Fruit fly (Drosophila melanogaster) whole organism, embryonic: ENCODE data around the gene glob3.

Experiments used
- Atf-2 ChIP-seq: fragments of 200-800 bp; sonication (Bioruptor generic); optimal IDR thresholded peaks from 2 replicates; lab custom pipeline; 2016; ENCODE audit warnings: missing biosample characterization, missing genetic modification characterization
- CG11560 ChIP-seq: fragments of 200-800 bp; sonication (Bioruptor generic); IDR thresholded peaks from 3 replicates; pipeline ENCODE4 v1.3.6; 2022; ENCODE audit warnings: missing biosample characterization, missing genetic modification characterization
- CG12942 ChIP-seq: fragments of 200-800 bp; sonication (Bioruptor generic); optimal IDR thresholded peaks from 3 replicates; lab custom pipeline; 2016; ENCODE audit warnings: missing biosample characterization, missing genetic modification characterization
- CG1832 ChIP-seq: fragments of 200-800 bp; sonication (Bioruptor generic); optimal IDR thresholded peaks from 2 replicates; lab custom pipeline; 2017; ENCODE audit warnings: missing biosample characterization, mild to moderate bottlenecking, missing genetic modification characterization, inconsistent platforms
- CG30020 ChIP-seq: fragments of 200-800 bp; optimal IDR thresholded peaks from 2 replicates; lab custom pipeline; 2019; ENCODE audit warnings: missing biosample characterization, mild to moderate bottlenecking, missing genetic modification characterization, moderate library complexity
- CG3163 ChIP-seq: fragments of 200-800 bp; sonication (Bioruptor generic); optimal IDR thresholded peaks from 3 replicates; lab custom pipeline; 2016; ENCODE audit warnings: missing biosample characterization, missing genetic modification characterization
- CG34422 ChIP-seq: fragments of 200-800 bp; sonication (Bioruptor generic); IDR thresholded peaks from 3 replicates; pipeline ENCODE4 v1.3.6; 2022; ENCODE audit warnings: missing biosample characterization, missing genetic modification characterization
- CG4707 ChIP-seq: fragments of 200-800 bp; sonication (Bioruptor generic); optimal IDR thresholded peaks from 2 replicates; lab custom pipeline; 2018; ENCODE audit warnings: missing biosample characterization, mild to moderate bottlenecking, missing genetic modification characterization, moderate library complexity
- CG6765 ChIP-seq: fragments of 200-800 bp; sonication (Bioruptor generic); optimal IDR thresholded peaks from 3 replicates; lab custom pipeline; 2017; ENCODE audit warnings: missing biosample characterization, mild to moderate bottlenecking, missing genetic modification characterization
- CG6854 ChIP-seq: fragments of 200-800 bp; sonication (Bioruptor generic); optimal IDR thresholded peaks from 3 replicates; lab custom pipeline; 2017; ENCODE audit warnings: missing biosample characterization, mild to moderate bottlenecking, missing genetic modification characterization
- CG9727 ChIP-seq: fragments of 200-800 bp; sonication (Bioruptor generic); optimal IDR thresholded peaks from 3 replicates; lab custom pipeline; 2017; ENCODE audit warnings: missing biosample characterization, mild to moderate bottlenecking, missing genetic modification characterization
- Chrac-16 ChIP-seq: fragments of 200-800 bp; sonication (Bioruptor generic); optimal IDR thresholded peaks from 3 replicates; lab custom pipeline; 2016; ENCODE audit warnings: missing biosample characterization, missing genetic modification characterization
- CrebB ChIP-seq: fragments of 200-800 bp; sonication (Bioruptor generic); optimal IDR thresholded peaks from 3 replicates; lab custom pipeline; 2018; ENCODE audit warnings: missing biosample characterization, mild to moderate bottlenecking, missing genetic modification characterization
- E2f2 ChIP-seq: fragments of 200-800 bp; sonication (Bioruptor generic); IDR thresholded peaks from 2 replicates; pipeline ENCODE4 v1.3.6; 2022; ENCODE audit warnings: missing biosample characterization, missing genetic modification characterization
- Ets65A ChIP-seq: fragments of 200-800 bp; sonication (Bioruptor generic); peaks from one replicate; lab custom pipeline; 2016; ENCODE audit warnings: missing biosample characterization, missing genetic modification characterization
- HLH54F ChIP-seq: fragments of 200-800 bp; sonication (Bioruptor generic); optimal IDR thresholded peaks from 3 replicates; lab custom pipeline; 2016; ENCODE audit warnings: missing biosample characterization, missing genetic modification characterization
- Hr3 ChIP-seq: fragments of 200-800 bp; sonication (Bioruptor generic); optimal IDR thresholded peaks from 3 replicates; lab custom pipeline; 2016; ENCODE audit warnings: missing biosample characterization, missing genetic modification characterization
- Mes4 ChIP-seq: fragments of 200-800 bp; sonication (Bioruptor generic); optimal IDR thresholded peaks from 2 replicates; lab custom pipeline; 2016; ENCODE audit warnings: missing biosample characterization, missing genetic modification characterization
- Opbp ChIP-seq: fragments of 200-800 bp; sonication (Bioruptor generic); IDR thresholded peaks from 3 replicates; pipeline ENCODE4 v1.3.6; 2022; ENCODE audit warnings: missing biosample characterization, missing genetic modification characterization; ENCODE audit not compliant: partially characterized antibody
- Pdp1 ChIP-seq, 2 experiments: fragments of 200-800 bp; sonication (Bioruptor generic); optimal IDR thresholded peaks; 3 replicates each; lab custom pipeline; 2016; ENCODE audit warnings: missing biosample characterization in 2 of 2, missing genetic modification characterization in 2 of 2, mild to moderate bottlenecking in 1 of 2, moderate library complexity in 1 of 2
- Scr ChIP-seq: fragments of 200-800 bp; sonication (Bioruptor generic); IDR thresholded peaks from 2 replicates; pipeline ENCODE4 v1.3.6; 2022; ENCODE audit warnings: missing biosample characterization, missing genetic modification characterization; ENCODE audit not compliant: partially characterized antibody
- Side ChIP-seq: fragments of 200-800 bp; sonication (Bioruptor generic); optimal IDR thresholded peaks from 2 replicates; lab custom pipeline; 2016; ENCODE audit warnings: missing biosample characterization, missing genetic modification characterization
- Sox102F ChIP-seq: fragments of 200-800 bp; sonication (Bioruptor generic); optimal IDR thresholded peaks from 2 replicates; lab custom pipeline; 2018; ENCODE audit warnings: missing biosample characterization, mild to moderate bottlenecking, missing genetic modification characterization, moderate library complexity
- Trl ChIP-seq, 3 experiments: fragments of >200 bp in 2 of 3; fragments of 200-800 bp in 1 of 3; sonication (Bioruptor generic) in 1 of 3; optimal IDR thresholded peaks; 2 replicates in 1 of 3; 3 replicates in 2 of 3; lab custom pipeline; 2016 to 2017; ENCODE audit warnings: missing biosample characterization in 1 of 3, missing genetic modification characterization in 1 of 3
- Usf ChIP-seq: fragments of 200-800 bp; sonication (Bioruptor generic); optimal IDR thresholded peaks from 2 replicates; lab custom pipeline; 2017; ENCODE audit warnings: missing genotype, missing biosample characterization, missing genetic modification characterization
- aop ChIP-seq: fragments of 200-800 bp; sonication (Bioruptor generic); IDR thresholded peaks from 2 replicates; pipeline ENCODE4 v1.3.6; 2022; ENCODE audit warnings: missing biosample characterization, missing genetic modification characterization
- bsh ChIP-seq, 2 experiments: fragments of 200-800 bp; sonication (Bioruptor generic); optimal IDR thresholded peaks; 2 replicates each; lab custom pipeline; 2017 to 2018; ENCODE audit warnings: mild to moderate bottlenecking in 2 of 2, missing biosample characterization in 2 of 2, missing genetic modification characterization in 2 of 2, moderate library complexity in 1 of 2
- btn ChIP-seq: fragments of 200-800 bp; sonication (Bioruptor generic); optimal IDR thresholded peaks from 2 replicates; lab custom pipeline; 2016; ENCODE audit warnings: missing biosample characterization, missing genetic modification characterization
- caup ChIP-seq: fragments of 200-800 bp; sonication (Bioruptor generic); optimal IDR thresholded peaks from 3 replicates; lab custom pipeline; 2017; ENCODE audit warnings: missing biosample characterization, mild to moderate bottlenecking, missing genetic modification characterization, moderate library complexity; ENCODE audit not compliant: severe bottlenecking
- crp ChIP-seq, 2 experiments: fragments of 200-800 bp; sonication (Bioruptor generic); optimal IDR thresholded peaks; 2 replicates in 1 of 2; 3 replicates in 1 of 2; lab custom pipeline; 2017; ENCODE audit warnings: missing biosample characterization in 2 of 2, missing genetic modification characterization in 2 of 2, mild to moderate bottlenecking in 1 of 2, moderate library complexity in 1 of 2
- klu ChIP-seq: fragments of 200-800 bp; sonication (Bioruptor generic); IDR thresholded peaks from 2 replicates; pipeline ENCODE4 v1.3.6; 2022; ENCODE audit warnings: missing biosample characterization, missing genetic modification characterization
- nerfin-2 ChIP-seq: fragments of 200-800 bp; sonication (Bioruptor generic); IDR thresholded peaks from 2 replicates; pipeline ENCODE4 v1.3.6; 2022; ENCODE audit warnings: missing biosample characterization, missing genetic modification characterization; ENCODE audit not compliant: partially characterized antibody
- pita ChIP-seq: fragments of 200-800 bp; sonication (Bioruptor generic); optimal IDR thresholded peaks from 2 replicates; lab custom pipeline; 2017; ENCODE audit warnings: missing biosample characterization, mild to moderate bottlenecking, missing genetic modification characterization
- scrt ChIP-seq: fragments of 200-800 bp; sonication (Bioruptor generic); optimal IDR thresholded peaks from 2 replicates; lab custom pipeline; 2018; ENCODE audit warnings: missing biosample characterization, mild to moderate bottlenecking, missing genetic modification characterization, moderate library complexity
- sens ChIP-seq: fragments of 200-800 bp; sonication (Bioruptor generic); peaks from one replicate; lab custom pipeline; 2016; ENCODE audit warnings: missing biosample characterization, missing genetic modification characterization
- sob ChIP-seq: fragments of 200-800 bp; sonication (Bioruptor generic); IDR thresholded peaks from 2 replicates; pipeline ENCODE4 v1.3.6; 2022; ENCODE audit warnings: missing biosample characterization, missing genetic modification characterization
- tna ChIP-seq: fragments of 200-800 bp; sonication (Bioruptor generic); IDR thresholded peaks from 2 replicates; pipeline ENCODE4 v1.3.6; 2022; ENCODE audit warnings: missing biosample characterization, missing genetic modification characterization; ENCODE audit not compliant: partially characterized antibody
- toy ChIP-seq: fragments of 200-800 bp; sonication (Bioruptor generic); IDR thresholded peaks from 2 replicates; pipeline ENCODE4 v1.3.6; 2022; ENCODE audit warnings: missing biosample characterization, missing genetic modification characterization
- unc-4 ChIP-seq: fragments of 200-800 bp; sonication (Bioruptor generic); IDR thresholded peaks from 2 replicates; pipeline ENCODE4 v1.3.6; 2022; ENCODE audit warnings: missing biosample characterization, missing genetic modification characterization; ENCODE audit not compliant: partially characterized antibody
- wor ChIP-seq: fragments of 200-800 bp; sonication (Bioruptor generic); IDR thresholded peaks from 2 replicates; pipeline ENCODE4 v1.3.6; 2022; ENCODE audit warnings: missing biosample characterization, missing genetic modification characterization

glob3 gene

dm6 chr3R:5829762-5830161, at the start of gene glob3:
Gene glob3 (plus strand): TSS chr3R:5830062.
- TF ChIP-seq aop (GFP tag; lab: Robert Waterston, UW) (no peak), CrebB (tag; lab: Kevin White, UChicago) (no peak)
- TF ChIP-seq, all 482 proteins: peak for 0

dm6 chr3R:5780976-5781375, 48.9 kb upstream of the glob3 start, which contains the start of gene CG2082:
Gene CG2082 (minus strand): TSS chr3R:5781076.
- TF ChIP-seq CG3163 (GFP tag; lab: Kevin White, UChicago) = no peak
- peak; percentile 25 for TF ChIP-seq sens (GFP tag; lab: Kevin White, UChicago)

- TF ChIP-seq scrt (GFP tag; lab: Kevin White, UChicago) (peak; percentile 30), sob (GFP tag; lab: Robert Waterston, UW) (no peak), Ets65A (GFP tag; lab: Kevin White, UChicago) (peak; percentile 72), Pdp1 (GFP tag; optimal IDR thresholded peaks at IDR 0.05; lab: Kevin White, UChicago) (peak in 1 of 2 experiments; percentile 67), CG11560 (tag; lab: Robert Waterston, UW) (no peak), unc-4 (peak; percentile 14; the same call in 1 of the 2 replicates), Trl (optimal IDR thresholded peaks at IDR 0.05; lab: Kevin White, UChicago) (peak in 1 of 2 experiments; percentile 34), Trl (GFP tag; optimal IDR thresholded peaks at IDR 0.05; lab: Kevin White, UChicago) (no peak)
- TF ChIP-seq, all 482 proteins: peak for 5
These were observed 48.4 kb upstream of the glob3 start, which contains the start of gene kat-60L1 for dm6 chr3R:5781462-5781861. Gene kat-60L1 (plus strand): TSS chr3R:5781762.

- TF ChIP-seq CG34422 (peak; percentile 36; the same call in 2 of the 3 replicates), CG9727 (GFP tag; lab: Kevin White, UChicago) (peak; percentile 87), bsh (GFP tag; optimal IDR thresholded peaks at IDR 0.05; lab: Kevin White, UChicago) (peak; percentile 11 to 60), tna (GFP tag; lab: Robert Waterston, UW) (peak; percentile 17; the same call in 1 of the 2 replicates), btn (GFP tag; lab: Kevin White, UChicago) (peak; percentile 50), Scr (GFP tag; lab: Robert Waterston, UW) (peak; percentile 85), caup (GFP tag; lab: Kevin White, UChicago) (peak; percentile 78), CG1832 (GFP tag; lab: Kevin White, UChicago) (no peak), CG6765 (GFP tag; lab: Kevin White, UChicago) (peak; percentile 49), crp (GFP tag; optimal IDR thresholded peaks at IDR 0.05; lab: Kevin White, UChicago) (peak in 1 of 2 experiments; percentile 51), klu (GFP tag; lab: Robert Waterston, UW) (peak; percentile 74; the same call in 1 of the 2 replicates), CrebB (tag; lab: Kevin White, UChicago) (peak; percentile 1), wor (GFP tag; lab: Robert Waterston, UW) (peak; percentile 58; the same call in 1 of the 2 replicates), HLH54F (GFP tag; lab: Kevin White, UChicago) (peak; percentile 94), CG4707 (GFP tag; lab: Kevin White, UChicago) (no peak), nerfin-2 (GFP tag; lab: Robert Waterston, UW) (peak; percentile 68), CG30020 (tag; lab: Kevin White, UChicago) (peak; percentile 42), Sox102F (GFP tag; lab: Kevin White, UChicago) (peak; percentile 64), CG12942 (GFP tag; lab: Kevin White, UChicago) (peak; percentile 88), Hr3 (GFP tag; lab: Kevin White, UChicago) (peak; percentile 90), Chrac-16 (GFP tag; lab: Kevin White, UChicago) (peak; percentile 80), Side (peak; percentile 90), toy (GFP tag; lab: Robert Waterston, UW) (peak; percentile 36; the same call in 1 of the 2 replicates), CG6854 (GFP tag; lab: Kevin White, UChicago) (no peak), Usf (peak; percentile 66), Mes4 (peak; percentile 83), Opbp (GFP tag; lab: Robert Waterston, UW) (peak; percentile 98), Atf-2 (GFP tag; lab: Kevin White, UChicago) (peak; percentile 92), Trl (optimal IDR thresholded peaks at IDR 0.05; lab: Kevin White, UChicago) (no peak), Trl (GFP tag; optimal IDR thresholded peaks at IDR 0.05; lab: Kevin White, UChicago) (peak; percentile 93), pita (GFP tag; lab: Kevin White, UChicago) (no peak), E2f2 (GFP tag; lab: Robert Waterston, UW) (peak; percentile 60)
These were observed 40.6 kb upstream of the glob3 start, which contains the start of the genes Hat1 and Rpn5 for dm6 chr3R:5789025-5789953. Gene Hat1 (minus strand): TSS chr3R:5789384. Gene Rpn5 (plus strand): TSS chr3R:5789493.
